Fruit fly (Drosophila melanogaster): ENCODE data around the gene Trs33.

Trs33 gene

dm6 chr3R:15366839-15367238 lies 16.0 kb upstream of the Trs33 start (continued):
- peak; percentile 81 for TF ChIP-seq CG15336 (GFP tag; IDR thresholded peaks at IDR 0.05)

dm6 chr3R:15363608-15364007 lies 12.8 kb upstream of the Trs33 start, which contains the start of gene CG6171:
Gene CG6171 (minus strand): TSS chr3R:15363857.
- TF ChIP-seq Met (GFP tag; optimal IDR thresholded peaks at IDR 0.05) (no peak), OdsH (GFP tag; optimal IDR thresholded peaks at IDR 0.05) (no peak), salr (GFP tag; optimal IDR thresholded peaks at IDR 0.05) (no peak), vri (GFP tag; optimal IDR thresholded peaks at IDR 0.05) (no peak), esn (GFP tag; optimal IDR thresholded peaks at IDR 0.05) (peak; percentile 34), CG7368 (GFP tag; optimal IDR thresholded peaks at IDR 0.05) (no peak), Eip78C (GFP tag) (peak; percentile 52), eg (GFP tag; IDR thresholded peaks at IDR 0.05) (no peak), achi (GFP tag; optimal IDR thresholded peaks at IDR 0.05) (no peak), pdm3 (GFP tag; optimal IDR thresholded peaks at IDR 0.05) (no peak), spab (GFP tag; optimal IDR thresholded peaks at IDR 0.05) (no peak), dsx (GFP tag; optimal IDR thresholded peaks at IDR 0.05; ENCODE audit: poor library complexity, severe bottlenecking) (no peak), CG10631 (GFP tag; optimal IDR thresholded peaks at IDR 0.05) (no peak)

DNA sequence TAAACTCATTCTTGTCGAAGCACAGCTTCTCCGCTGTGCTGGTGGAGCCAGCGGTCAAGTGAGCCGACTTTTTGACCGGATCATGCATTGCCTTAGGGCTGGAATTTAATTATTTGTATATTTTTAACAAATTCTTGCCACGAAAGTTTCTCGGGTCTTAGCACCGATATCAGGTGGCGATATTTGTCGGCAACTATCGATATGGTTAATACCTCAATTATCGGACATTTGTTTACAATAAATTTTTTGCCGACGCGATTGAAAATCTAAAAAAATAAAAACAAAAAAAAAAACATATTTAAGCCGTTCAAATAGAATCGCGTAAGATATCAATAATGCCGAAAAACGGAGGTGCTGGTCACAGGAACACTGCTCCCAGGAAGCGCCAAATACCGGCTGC lies 10.7 kb upstream of the Trs33 start, which contains the start of the genes Cog2 and Trax:
Gene Cog2 (minus strand): TSS at position 168 of the 400 bp plus-strand sequence.
Gene Trax (plus strand): TSS at position 203 of the 400 bp plus-strand sequence.
- TF ChIP-seq OdsH (GFP tag; optimal IDR thresholded peaks at IDR 0.05): no peak
- TF ChIP-seq acj6 (GFP tag; optimal IDR thresholded peaks at IDR 0.05): no peak
- TF ChIP-seq CG6854 (GFP tag; optimal IDR thresholded peaks at IDR 0.05): no peak

- peak; percentile 79 for TF ChIP-seq eg (GFP tag; IDR thresholded peaks at IDR 0.05)
- peak; percentile 82 for TF ChIP-seq Eip78C (GFP tag)
- peak; percentile 68 for TF ChIP-seq Ets96B (tag; optimal IDR thresholded peaks at IDR 0.05)
- no peak for TF ChIP-seq Hr38 (GFP tag; optimal IDR thresholded peaks at IDR 0.05)
- peak; percentile 67; the same call in 1 of the 2 replicates for TF ChIP-seq CG11294 (GFP tag; IDR thresholded peaks at IDR 0.05)
- peak; percentile 93 for TF ChIP-seq vri (GFP tag; optimal IDR thresholded peaks at IDR 0.05)
- peak; percentile 84 for TF ChIP-seq CG32006 (GFP tag; optimal IDR thresholded peaks at IDR 0.05)
- no peak for TF ChIP-seq Met (GFP tag; optimal IDR thresholded peaks at IDR 0.05)
- no peak for TF ChIP-seq Eip75B (GFP tag; optimal IDR thresholded peaks at IDR 0.05)
- TF ChIP-seq Sox102F (GFP tag; optimal IDR thresholded peaks at IDR 0.05): no peak
- peak; percentile 83 for TF ChIP-seq cyc (GFP tag; optimal IDR thresholded peaks at IDR 0.05)
- no peak for TF ChIP-seq CG16779 (tag; optimal IDR thresholded peaks at IDR 0.05)
- peak; percentile 73 for TF ChIP-seq CG8632 (GFP tag; optimal IDR thresholded peaks at IDR 0.05)
- TF ChIP-seq ss (GFP tag; optimal IDR thresholded peaks at IDR 0.05): no peak
- TF ChIP-seq Blimp-1 (GFP tag; optimal IDR thresholded peaks at IDR 0.05): peak; percentile 73
- TF ChIP-seq fkh (GFP tag; optimal IDR thresholded peaks at IDR 0.05): peak; percentile 97
- TF ChIP-seq Hr39 (GFP tag; optimal IDR thresholded peaks at IDR 0.05): no peak
- TF ChIP-seq svp (GFP tag): no peak
- TF ChIP-seq acj6 (GFP tag; optimal IDR thresholded peaks at IDR 0.05): no peak
- TF ChIP-seq spab (GFP tag; optimal IDR thresholded peaks at IDR 0.05): no peak
- TF ChIP-seq topi (GFP tag; optimal IDR thresholded peaks at IDR 0.05): peak; percentile 62
- no peak for TF ChIP-seq Hr4 (GFP tag; optimal IDR thresholded peaks at IDR 0.05)
- TF ChIP-seq CG6854 (GFP tag; optimal IDR thresholded peaks at IDR 0.05): peak; percentile 80
- peak; percentile 9 for TF ChIP-seq dsx (GFP tag; optimal IDR thresholded peaks at IDR 0.05; ENCODE audit: poor library complexity, severe bottlenecking)
- TF ChIP-seq Lpt (GFP tag; optimal IDR thresholded peaks at IDR 0.05): no peak
- TF ChIP-seq CG34406 (GFP tag; optimal IDR thresholded peaks at IDR 0.05): peak; percentile 72
- peak; percentile 70 for TF ChIP-seq CG8319 (GFP tag; optimal IDR thresholded peaks at IDR 0.05)
- no peak for TF ChIP-seq OdsH (GFP tag; optimal IDR thresholded peaks at IDR 0.05)
- peak; percentile 78 for TF ChIP-seq Sox15 (GFP tag; optimal IDR thresholded peaks at IDR 0.05)
- no peak for TF ChIP-seq Eip93F (GFP tag; optimal IDR thresholded peaks at IDR 0.05)
- TF ChIP-seq lz (GFP tag; optimal IDR thresholded peaks at IDR 0.05): peak; percentile 74
- peak; percentile 66 for TF ChIP-seq CG15336 (GFP tag; IDR thresholded peaks at IDR 0.05)
- no peak for TF ChIP-seq net (GFP tag; optimal IDR thresholded peaks at IDR 0.05)
- no peak for TF ChIP-seq CG9139 (GFP tag; optimal IDR thresholded peaks at IDR 0.05)
- TF ChIP-seq pdm3 (GFP tag; optimal IDR thresholded peaks at IDR 0.05): no peak
- TF ChIP-seq CG31627 (GFP tag; optimal IDR thresholded peaks at IDR 0.05): peak; percentile 61
- no peak for TF ChIP-seq achi (GFP tag; optimal IDR thresholded peaks at IDR 0.05)
- peak; percentile 90 for TF ChIP-seq CG10631 (GFP tag; optimal IDR thresholded peaks at IDR 0.05)
- TF ChIP-seq CG6792 (GFP tag; optimal IDR thresholded peaks at IDR 0.05): peak; percentile 77
- TF ChIP-seq esn (GFP tag; optimal IDR thresholded peaks at IDR 0.05): peak; percentile 79
Observed at dm6 chr3R:15356645-15357431, 6.0 kb upstream of the Trs33 start, which contains the start of the genes Atg4b and Hibch. Gene Atg4b (minus strand): TSS chr3R:15356924. Gene Hibch (plus strand): TSS chr3R:15357229.

Data from whole organism, prepupa.